Worm (Caenorhabditis elegans): Measurements from ENCODE around the gene Y116A8C.25.

DNA sequence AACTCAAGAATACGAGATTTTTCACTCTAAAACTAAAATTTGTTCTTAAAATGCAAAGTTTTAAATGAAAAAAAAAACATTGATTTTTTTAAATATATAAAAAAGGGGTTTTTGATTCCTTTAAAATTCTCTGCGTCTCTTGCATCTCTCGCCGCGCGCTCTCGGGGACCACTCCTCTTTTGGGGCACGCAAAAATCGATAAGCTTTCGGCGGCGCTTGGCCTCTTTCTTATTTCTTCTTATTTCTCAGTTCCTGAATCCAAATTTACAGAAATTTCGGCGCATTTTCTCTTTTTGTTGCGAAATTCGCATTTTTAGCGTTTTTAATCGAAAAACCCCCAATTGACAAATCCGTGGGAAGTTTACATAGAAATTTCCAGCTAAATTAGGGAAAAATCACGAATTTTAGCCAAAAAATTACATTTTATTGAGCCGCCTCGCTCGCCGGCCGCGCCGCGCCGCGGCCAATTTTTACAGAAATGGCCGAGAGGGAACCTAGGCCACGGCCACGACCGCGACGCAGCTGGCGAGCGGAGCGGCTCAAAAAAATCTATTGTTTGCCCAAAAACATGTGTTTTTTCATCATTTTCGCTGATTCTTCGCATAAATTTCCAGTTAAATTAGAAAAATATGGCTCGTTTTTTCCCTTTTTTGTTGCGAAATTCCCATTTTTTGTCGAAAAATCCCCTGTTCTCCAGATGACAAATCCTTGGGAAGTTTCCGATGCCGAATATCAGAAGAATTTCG lies 40.6 kb upstream of the Y116A8C.25 start, which contains the start of gene itsn-1:
- TF ChIP-seq egl-27 (tag; optimal IDR thresholded peaks at IDR 0.05) = no peak
- no peak for TF ChIP-seq skn-1 (tag; optimal IDR thresholded peaks at IDR 0.05)
- no peak for TF ChIP-seq zag-1 (tag; optimal IDR thresholded peaks at IDR 0.05)
- no peak for TF ChIP-seq elt-1 (tag; optimal IDR thresholded peaks at IDR 0.05)
- TF ChIP-seq lin-13 (GFP tag; optimal IDR thresholded peaks at IDR 0.05) = no peak
- TF ChIP-seq ceh-82 (tag; optimal IDR thresholded peaks at IDR 0.05) = no peak
- no peak for TF ChIP-seq ztf-11 (tag; optimal IDR thresholded peaks at IDR 0.05)
- TF ChIP-seq nhr-25 (tag; optimal IDR thresholded peaks at IDR 0.05) = no peak
- no peak for TF ChIP-seq nhr-77 (tag; optimal IDR thresholded peaks at IDR 0.05)
- TF ChIP-seq mdl-1 (tag; optimal IDR thresholded peaks at IDR 0.05) = no peak
- TF ChIP-seq lsy-2 (tag; optimal IDR thresholded peaks at IDR 0.05) = no peak
- TF ChIP-seq fos-1 (tag; optimal IDR thresholded peaks at IDR 0.05) = no peak
- no peak for TF ChIP-seq nhr-23 (tag; optimal IDR thresholded peaks at IDR 0.05)

Measured in whole organism, L2 larva.